Worm (Caenorhabditis elegans) whole organism, L3 larva: Measurements from ENCODE around the gene W09C2.10.
A peak's percentile ranks its signal among the peaks of the same experiment; 100 is the strongest.

Experiments
- R02D3.7 ChIP-seq: fragments of 150-350 bp; optimal IDR thresholded peaks from 2 replicates; lab custom pipeline; 2014; ENCODE audit warnings: missing biosample characterization, missing genetic modification characterization
- ZK546.5 ChIP-seq: sonication (generic microtip); optimal IDR thresholded peaks from 2 replicates; lab custom pipeline; 2017; ENCODE audit warnings: missing biosample characterization, missing genetic modification characterization
- aly-2 ChIP-seq: fragments of 150-350 bp; optimal IDR thresholded peaks from 2 replicates; lab custom pipeline; 2014; ENCODE audit warnings: missing biosample characterization, missing genetic modification characterization
- ama-1 ChIP-seq: fragments of 150-350 bp; optimal IDR thresholded peaks from 2 replicates; lab custom pipeline; 2018
- ceh-16 ChIP-seq: sonication (generic microtip); optimal IDR thresholded peaks from 2 replicates; lab custom pipeline; 2017; ENCODE audit warnings: missing biosample characterization, missing genetic modification characterization
- ceh-28 ChIP-seq: fragments of 150-350 bp; optimal IDR thresholded peaks from 2 replicates; lab custom pipeline; 2014; ENCODE audit warnings: missing biosample characterization, missing genetic modification reagents, missing genetic modification characterization
- ceh-9 ChIP-seq: sonication (generic microtip); optimal IDR thresholded peaks from 2 replicates; lab custom pipeline; 2018; ENCODE audit warnings: missing biosample characterization, missing genetic modification characterization
- daf-12 ChIP-seq: fragments of 150-350 bp; optimal IDR thresholded peaks from 2 replicates; lab custom pipeline; 2014; ENCODE audit warnings: missing biosample characterization, missing genetic modification reagents, missing genetic modification characterization
- egl-5 ChIP-seq: fragments of 150-350 bp; optimal IDR thresholded peaks from 2 replicates; lab custom pipeline; 2017; ENCODE audit warnings: missing biosample characterization, missing genetic modification reagents, missing genetic modification characterization, inconsistent platforms
- elt-1 ChIP-seq: fragments of 150-350 bp; optimal IDR thresholded peaks from 2 replicates; lab custom pipeline; 2014; ENCODE audit warnings: missing biosample characterization, missing genetic modification characterization
- elt-2 ChIP-seq: sonication (generic microtip); optimal IDR thresholded peaks from 2 replicates; lab custom pipeline; 2016; ENCODE audit warnings: missing genetic modification reagents, mild to moderate bottlenecking, missing genetic modification characterization, missing compliant biosample characterization
- elt-3 ChIP-seq, 3 experiments: fragments of 150-350 bp in 1 of 3; sonication (generic microtip) in 2 of 3; optimal IDR thresholded peaks; 2 replicates in 2 of 3; 4 replicates in 1 of 3; lab custom pipeline; 2014 to 2017; ENCODE audit warnings: missing biosample characterization in 3 of 3, missing genetic modification characterization in 3 of 3
- eor-1 ChIP-seq, 2 experiments: fragments of 150-350 bp; optimal IDR thresholded peaks; 2 replicates each; lab custom pipeline; 2014 to 2018; ENCODE audit warnings: missing biosample characterization in 2 of 2, missing genetic modification characterization in 2 of 2
- fkh-10 ChIP-seq: sonication (generic microtip); optimal IDR thresholded peaks from 2 replicates; lab custom pipeline; 2017; ENCODE audit warnings: missing biosample characterization, missing genetic modification reagents, missing genetic modification characterization
- fkh-2 ChIP-seq: fragments of 150-350 bp; optimal IDR thresholded peaks from 2 replicates; lab custom pipeline; 2014; ENCODE audit warnings: missing biosample characterization, missing genetic modification reagents, missing genetic modification characterization
- fos-1 ChIP-seq: fragments of 150-350 bp; optimal IDR thresholded peaks from 2 replicates; lab custom pipeline; 2014; ENCODE audit warnings: missing biosample characterization, missing genetic modification characterization
- hmg-11 ChIP-seq: sonication (generic microtip); optimal IDR thresholded peaks from 2 replicates; lab custom pipeline; 2016; ENCODE audit warnings: missing genetic modification characterization, missing compliant biosample characterization
- lin-39 ChIP-seq: fragments of 150-350 bp; optimal IDR thresholded peaks from 2 replicates; lab custom pipeline; 2018; ENCODE audit warnings: missing biosample characterization, missing genetic modification reagents, missing genetic modification characterization
- lsy-12 ChIP-seq: sonication (generic microtip); optimal IDR thresholded peaks from 2 replicates; lab custom pipeline; 2016; ENCODE audit warnings: mild to moderate bottlenecking, missing genetic modification characterization, missing compliant biosample characterization
- mdl-1 ChIP-seq: fragments of 150-350 bp; optimal IDR thresholded peaks from 2 replicates; lab custom pipeline; 2014; ENCODE audit warnings: missing biosample characterization, missing genetic modification characterization
- nfya-1 ChIP-seq: sonication (generic microtip); optimal IDR thresholded peaks from 2 replicates; lab custom pipeline; 2017; ENCODE audit warnings: missing genetic modification characterization, mild to moderate bottlenecking, missing compliant biosample characterization, antibody characterized with exemption, moderate library complexity; ENCODE audit not compliant: insufficient read depth
- nhr-11 ChIP-seq: fragments of 150-350 bp; optimal IDR thresholded peaks from 2 replicates; lab custom pipeline; 2014; ENCODE audit warnings: missing biosample characterization, missing genetic modification characterization
- nhr-12 ChIP-seq: fragments of 150-350 bp; optimal IDR thresholded peaks from 2 replicates; lab custom pipeline; 2014; ENCODE audit warnings: missing biosample characterization, missing genetic modification characterization
- nhr-23 ChIP-seq: fragments of 150-350 bp; optimal IDR thresholded peaks from 2 replicates; lab custom pipeline; 2014; ENCODE audit warnings: missing biosample characterization, missing genetic modification reagents, missing genetic modification characterization
- nhr-237 ChIP-seq: fragments of 150-350 bp; optimal IDR thresholded peaks from 2 replicates; lab custom pipeline; 2014; ENCODE audit warnings: missing biosample characterization, missing genetic modification characterization
- nhr-25 ChIP-seq: sonication (generic microtip); optimal IDR thresholded peaks from 2 replicates; lab custom pipeline; 2017; ENCODE audit warnings: missing biosample characterization, missing genetic modification characterization
- nhr-67 ChIP-seq: fragments of 150-350 bp; optimal IDR thresholded peaks from 2 replicates; lab custom pipeline; 2014; ENCODE audit warnings: missing biosample characterization, missing genetic modification characterization
- nhr-76 ChIP-seq: fragments of 150-350 bp; sonication (generic microtip); optimal IDR thresholded peaks from 5 replicates; lab custom pipeline; 2014; ENCODE audit warnings: missing biosample characterization, missing genetic modification characterization
- nhr-77 ChIP-seq: fragments of 150-350 bp; optimal IDR thresholded peaks from 2 replicates; lab custom pipeline; 2014; ENCODE audit warnings: missing biosample characterization, missing genetic modification characterization
- pha-4 ChIP-seq: fragments of 150-350 bp; optimal IDR thresholded peaks from 2 replicates; lab custom pipeline; 2014; ENCODE audit warnings: missing biosample characterization, missing genetic modification reagents, missing genetic modification characterization
- pqm-1 ChIP-seq: fragments of 150-350 bp; optimal IDR thresholded peaks from 2 replicates; lab custom pipeline; 2017; ENCODE audit warnings: missing biosample characterization, missing genetic modification characterization, inconsistent platforms
- sea-2 ChIP-seq: fragments of 150-350 bp; sonication (generic microtip); optimal IDR thresholded peaks from 4 replicates; lab custom pipeline; 2014; ENCODE audit warnings: missing biosample characterization, missing genetic modification reagents, missing genetic modification characterization
- skn-1 ChIP-seq: fragments of 150-350 bp; optimal IDR thresholded peaks from 2 replicates; lab custom pipeline; 2014; ENCODE audit warnings: missing biosample characterization, missing genetic modification characterization
- snpc-4 ChIP-seq: fragments of 150-350 bp; optimal IDR thresholded peaks from 2 replicates; lab custom pipeline; 2014; ENCODE audit warnings: missing biosample characterization, missing genetic modification characterization
- tbx-2 ChIP-seq: sonication (generic microtip); optimal IDR thresholded peaks from 2 replicates; lab custom pipeline; 2016; ENCODE audit warnings: mild to moderate bottlenecking, missing genetic modification characterization, missing compliant biosample characterization
- unc-39 ChIP-seq: sonication (generic microtip); optimal IDR thresholded peaks from 4 replicates; lab custom pipeline; 2017; ENCODE audit warnings: missing biosample characterization, missing genetic modification characterization
- unc-62 ChIP-seq: fragments of 150-350 bp; sonication (generic microtip); optimal IDR thresholded peaks from 4 replicates; lab custom pipeline; 2014; ENCODE audit warnings: missing biosample characterization, missing genetic modification reagents, missing genetic modification characterization
- ztf-11 ChIP-seq: fragments of 150-350 bp; optimal IDR thresholded peaks from 2 replicates; lab custom pipeline; 2014; ENCODE audit warnings: missing biosample characterization, missing genetic modification characterization
- ztf-4 ChIP-seq: fragments of 150-350 bp; optimal IDR thresholded peaks from 2 replicates; lab custom pipeline; 2014; ENCODE audit warnings: missing biosample characterization, missing genetic modification characterization

Gene W09C2.10

ce11 chrIV:9648682-9649081, 23.8 kb upstream of the W09C2.10 start, which contains the start of gene srm-3:
Gene srm-3, plus strand, starts transcription at chrIV:9648982.
- TF ChIP-seq fkh-2 (tag; lab: Kevin White, UChicago) (no peak), nhr-237 (tag; lab: Kevin White, UChicago) (no peak), ceh-9 (tag; lab: Kevin White, UChicago) (no peak)

- peak; percentile 17 for TF ChIP-seq lin-39 (tag; lab: Kevin White, UChicago)
- TF ChIP-seq nhr-67 (tag; lab: Kevin White, UChicago), result no peak
- no peak for TF ChIP-seq aly-2 (tag; lab: Kevin White, UChicago)
- TF ChIP-seq hmg-11 (tag; lab: Kevin White, UChicago), result peak; percentile 66
- peak; percentile 52 for TF ChIP-seq ceh-28 (tag; lab: Kevin White, UChicago)
- no peak for TF ChIP-seq nhr-77 (tag; lab: Kevin White, UChicago)
- TF ChIP-seq nhr-23 (tag; lab: Kevin White, UChicago), result peak; percentile 81
- TF ChIP-seq ceh-9 (tag; lab: Kevin White, UChicago), result no peak
- no peak for TF ChIP-seq ztf-4
- TF ChIP-seq nhr-25 (tag; lab: Kevin White, UChicago), result peak; percentile 21
- TF ChIP-seq pha-4 (tag; lab: Kevin White, UChicago), result peak; percentile 8
- no peak for TF ChIP-seq daf-12 (tag; lab: Kevin White, UChicago)
- TF ChIP-seq elt-2 (tag; lab: Kevin White, UChicago), result peak; percentile 45
- TF ChIP-seq elt-3 (tag; optimal IDR thresholded peaks at IDR 0.05; lab: Kevin White, UChicago), result peak in 1 of 3 experiments; percentile 2
- peak; percentile 70 for TF ChIP-seq nfya-1 (tag; lab: Kevin White, UChicago)
- peak; percentile 17 for TF ChIP-seq pqm-1 (tag; lab: Kevin White, UChicago)
- TF ChIP-seq, all 47 proteins: peak for 10
Measured at ce11 chrIV:9647789-9648361, 23.0 kb upstream of the W09C2.10 start, which contains the start of gene amph-1. Gene amph-1, minus strand, starts transcription at chrIV:9647873.

ce11 chrIV:9643188-9643587, 18.3 kb upstream of the W09C2.10 start, which contains the start of gene degl-2:
Gene degl-2, plus strand, starts transcription at chrIV:9643488.
- TF ChIP-seq nhr-25 (tag; lab: Kevin White, UChicago), result no peak
- TF ChIP-seq nhr-237 (tag; lab: Kevin White, UChicago), result no peak

- TF ChIP-seq nhr-12 (no peak), unc-39 (tag; lab: Kevin White, UChicago) (no peak), skn-1 (tag; lab: Kevin White, UChicago) (no peak), mdl-1 (no peak), ceh-16 (tag; lab: Kevin White, UChicago) (no peak), ceh-9 (tag; lab: Kevin White, UChicago) (no peak), fkh-10 (GFP tag; lab: Kevin White, UChicago) (no peak), elt-3 (tag; optimal IDR thresholded peaks at IDR 0.05; lab: Kevin White, UChicago) (no peak), nhr-23 (tag; lab: Kevin White, UChicago) (no peak), sea-2 (GFP tag; lab: Kevin White, UChicago) (no peak), tbx-2 (tag; lab: Kevin White, UChicago) (no peak), unc-62 (GFP tag; lab: Kevin White, UChicago) (no peak), fos-1 (tag; lab: Kevin White, UChicago) (no peak), lin-39 (tag; lab: Kevin White, UChicago) (no peak), ztf-4 (no peak), nhr-25 (tag; lab: Kevin White, UChicago) (no peak), nhr-237 (tag; lab: Kevin White, UChicago) (no peak), egl-5 (tag; lab: Kevin White, UChicago) (no peak)
Measured at ce11 chrIV:9641925-9642324, 17.0 kb upstream of the W09C2.10 start, which contains the start of gene del-2. Gene del-2, minus strand, starts transcription at chrIV:9642025.

ce11 chrIV:9634848-9635247, 10.0 kb upstream of the W09C2.10 start, which contains the start of gene mca-1:
Gene mca-1, minus strand, starts transcription at chrIV:9634948.
- TF ChIP-seq unc-39 (tag; lab: Kevin White, UChicago) (no peak), daf-12 (tag; lab: Kevin White, UChicago) (no peak), R02D3.7 (tag; lab: Kevin White, UChicago) (no peak), ama-1 (no peak), nhr-76 (tag; lab: Kevin White, UChicago) (no peak), unc-62 (GFP tag; lab: Kevin White, UChicago) (no peak), ztf-11 (tag; lab: Kevin White, UChicago) (no peak), tbx-2 (tag; lab: Kevin White, UChicago) (no peak), nfya-1 (tag; lab: Kevin White, UChicago) (no peak), skn-1 (tag; lab: Kevin White, UChicago) (no peak), pqm-1 (tag; lab: Kevin White, UChicago) (no peak), elt-3 (tag; optimal IDR thresholded peaks at IDR 0.05; lab: Kevin White, UChicago) (no peak), snpc-4 (no peak), elt-1 (tag; lab: Kevin White, UChicago) (no peak), fkh-10 (GFP tag; lab: Kevin White, UChicago) (no peak), ztf-4 (no peak), eor-1 (tag; optimal IDR thresholded peaks at IDR 0.05; lab: Kevin White, UChicago) (no peak), nhr-11 (tag; lab: Kevin White, UChicago) (no peak), ZK546.5 (tag; lab: Kevin White, UChicago) (no peak), lsy-12 (tag; lab: Kevin White, UChicago) (no peak)
